Worm (Caenorhabditis elegans) whole organism, midembryonic: ENCODE data around the gene nstp-8.

Source experiments
- T22C8.4 ChIP-seq: fragments of 200-800 bp; sonication (Bioruptor generic); IDR thresholded peaks from 2 replicates; pipeline ENCODE4 v1.3.6; 2022; ENCODE audit warnings: missing genetic modification characterization, missing compliant biosample characterization
- cog-1 ChIP-seq: sonication (generic microtip); optimal IDR thresholded peaks from 2 replicates; lab custom pipeline; 2016; ENCODE audit warnings: missing genetic modification characterization, missing compliant biosample characterization
- flt-1 ChIP-seq: fragments of 200-800 bp; sonication (Bioruptor generic); IDR thresholded peaks from 2 replicates; pipeline ENCODE4 v1.3.6; 2022; ENCODE audit warnings: missing genetic modification characterization, missing compliant biosample characterization
- klf-2 ChIP-seq: fragments of 200-800 bp; sonication (Bioruptor generic); conservative IDR thresholded peaks from 2 replicates; pipeline ENCODE4 v1.3.6; 2022; ENCODE audit warnings: missing genetic modification reagents, missing genetic modification characterization, missing compliant biosample characterization
- med-1 ChIP-seq: sonication (generic microtip); optimal IDR thresholded peaks from 2 replicates; lab custom pipeline; 2017; ENCODE audit warnings: missing genetic modification characterization, mild to moderate bottlenecking, missing compliant biosample characterization, antibody characterized with exemption, missing genetic modification reagents; ENCODE audit not compliant: insufficient read depth
- ref-1 ChIP-seq: fragments of 200-800 bp; sonication (Bioruptor generic); conservative IDR thresholded peaks from 2 replicates; pipeline ENCODE4 v1.3.6; 2022; ENCODE audit warnings: missing genetic modification reagents, missing genetic modification characterization, missing compliant biosample characterization
- tab-1 ChIP-seq: fragments of 200-800 bp; sonication (Bioruptor generic); IDR thresholded peaks from 2 replicates; pipeline ENCODE4 v1.3.6; 2022; ENCODE audit warnings: missing genetic modification characterization, missing compliant biosample characterization
- ztf-23 ChIP-seq: fragments of 200-800 bp; sonication (Bioruptor generic); IDR thresholded peaks from 2 replicates; pipeline ENCODE4 v1.3.6; 2022; ENCODE audit warnings: missing genetic modification reagents, missing genetic modification characterization, missing compliant biosample characterization
- ztf-29 ChIP-seq: fragments of 200-800 bp; sonication (Bioruptor generic); IDR thresholded peaks from 2 replicates; pipeline ENCODE4 v1.3.6; 2022; ENCODE audit warnings: missing genetic modification reagents, missing genetic modification characterization, missing compliant biosample characterization

Gene nstp-8

DNA sequence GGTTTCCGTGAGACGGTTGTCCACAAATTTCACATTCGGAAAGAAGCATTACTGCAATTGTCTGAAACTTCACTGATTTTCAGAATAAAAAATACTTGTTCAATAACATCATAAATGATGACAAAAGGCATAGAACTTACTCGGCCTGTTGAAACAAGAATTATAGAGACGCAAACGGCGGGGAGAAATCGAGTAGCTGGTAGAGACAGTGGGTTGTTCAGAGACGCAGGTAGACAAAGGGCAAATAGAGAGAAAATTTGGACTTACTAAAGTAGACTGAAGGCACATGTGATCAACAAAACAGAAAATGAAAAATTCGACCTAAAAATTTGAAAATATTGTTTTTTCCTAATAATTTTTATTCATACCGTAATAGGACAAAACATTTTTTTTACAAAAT is 44.3 kb downstream of the nstp-8 start, which contains the start of gene nhr-182:
Gene nhr-182 (minus strand): TSS at position 178 of the 400 bp plus-strand sequence.
- TF ChIP-seq klf-2 (GFP tag; lab: Robert Waterston, UW) (no peak), T22C8.4 (GFP tag; lab: Robert Waterston, UW) (no peak), tab-1 (GFP tag; lab: Robert Waterston, UW) (no peak), ztf-29 (GFP tag; lab: Robert Waterston, UW) (no peak), ref-1 (no peak), flt-1 (no peak), med-1 (GFP tag; lab: Kevin White, UChicago) (no peak), cog-1 (tag; lab: Kevin White, UChicago) (no peak), ztf-23 (GFP tag; lab: Robert Waterston, UW) (no peak)

DNA sequence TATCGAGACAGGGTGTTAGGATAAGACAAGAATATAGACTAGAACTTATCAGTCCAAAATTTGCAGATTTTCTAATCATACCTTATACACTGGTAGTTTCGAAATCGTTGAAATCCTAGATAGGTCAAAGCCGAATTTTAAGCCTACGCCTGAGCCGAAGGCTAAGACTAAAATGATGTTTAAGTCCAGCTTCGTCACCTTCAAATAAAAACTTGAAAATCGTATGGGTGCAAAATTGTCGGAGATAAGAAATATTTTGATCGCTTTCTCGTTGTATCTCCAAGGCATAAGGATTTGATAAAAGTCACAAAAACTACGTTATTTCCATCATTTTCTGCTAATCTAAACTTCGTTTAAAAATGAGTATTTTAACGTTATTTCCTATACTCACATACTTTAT is 45.2 kb downstream of the nstp-8 start, which contains the start of gene F41B5.12:
Gene F41B5.12 (plus strand): TSS at position 301 of the 400 bp plus-strand sequence.
- no peak for TF ChIP-seq flt-1
- TF ChIP-seq ref-1: no peak
- TF ChIP-seq tab-1 (GFP tag; lab: Robert Waterston, UW): no peak
- TF ChIP-seq med-1 (GFP tag; lab: Kevin White, UChicago): no peak
- TF ChIP-seq ztf-29 (GFP tag; lab: Robert Waterston, UW): no peak
- no peak for TF ChIP-seq klf-2 (GFP tag; lab: Robert Waterston, UW)
- TF ChIP-seq cog-1 (tag; lab: Kevin White, UChicago): no peak
- TF ChIP-seq ztf-23 (GFP tag; lab: Robert Waterston, UW): no peak
- no peak for TF ChIP-seq T22C8.4 (GFP tag; lab: Robert Waterston, UW)

DNA sequence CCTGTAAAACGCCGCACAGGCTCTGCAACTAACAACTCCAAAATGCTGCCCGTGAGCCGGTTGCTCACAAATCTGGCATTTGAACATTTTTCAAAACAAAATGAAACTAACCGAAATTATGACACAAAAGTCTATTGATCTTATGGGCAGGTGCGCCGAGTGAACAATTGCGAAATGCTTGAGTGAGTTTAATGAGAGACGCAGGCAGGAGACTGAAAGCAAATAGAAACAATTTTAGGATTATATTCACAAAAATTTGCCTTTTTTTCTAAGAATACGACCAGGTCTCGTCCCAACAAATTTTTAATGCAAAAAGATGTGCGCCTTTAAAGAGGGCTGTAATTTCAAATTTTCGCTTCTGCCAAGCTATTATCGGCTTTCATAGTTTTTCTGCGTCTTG is 49.0 kb downstream of the nstp-8 start, which contains the start of gene nhr-183:
Gene nhr-183 (minus strand): TSS at position 180 of the 400 bp plus-strand sequence.
- TF ChIP-seq T22C8.4 (GFP tag; lab: Robert Waterston, UW) (no peak), ztf-29 (GFP tag; lab: Robert Waterston, UW) (no peak), tab-1 (GFP tag; lab: Robert Waterston, UW) (no peak), klf-2 (GFP tag; lab: Robert Waterston, UW) (no peak), flt-1 (no peak), ref-1 (no peak), med-1 (GFP tag; lab: Kevin White, UChicago) (no peak), cog-1 (tag; lab: Kevin White, UChicago) (no peak), ztf-23 (GFP tag; lab: Robert Waterston, UW) (no peak)

DNA sequence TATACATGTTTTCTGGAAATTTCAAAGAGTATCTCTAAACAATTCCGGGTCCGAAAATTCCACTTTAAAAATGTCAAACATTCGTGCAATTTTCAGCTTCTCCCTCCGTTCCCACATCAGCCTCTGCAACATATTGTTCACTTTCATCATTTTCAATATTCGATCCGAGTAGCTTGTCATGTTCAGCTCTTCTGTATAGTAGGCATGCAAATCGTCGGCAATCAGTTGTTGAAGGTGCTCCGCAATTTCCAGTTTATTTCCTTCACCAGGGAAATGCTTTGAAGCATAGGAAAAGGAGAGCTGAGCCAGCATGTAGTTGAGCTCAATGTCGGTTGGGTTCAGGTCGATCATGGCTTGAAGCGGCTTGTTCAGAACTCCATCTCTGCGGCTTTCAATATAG is 49.5 kb downstream of the nstp-8 start:
- TF ChIP-seq ref-1 (no peak), klf-2 (GFP tag; lab: Robert Waterston, UW) (no peak), ztf-23 (GFP tag; lab: Robert Waterston, UW) (no peak), ztf-29 (GFP tag; lab: Robert Waterston, UW) (no peak), flt-1 (no peak), cog-1 (tag; lab: Kevin White, UChicago) (no peak)

DNA sequence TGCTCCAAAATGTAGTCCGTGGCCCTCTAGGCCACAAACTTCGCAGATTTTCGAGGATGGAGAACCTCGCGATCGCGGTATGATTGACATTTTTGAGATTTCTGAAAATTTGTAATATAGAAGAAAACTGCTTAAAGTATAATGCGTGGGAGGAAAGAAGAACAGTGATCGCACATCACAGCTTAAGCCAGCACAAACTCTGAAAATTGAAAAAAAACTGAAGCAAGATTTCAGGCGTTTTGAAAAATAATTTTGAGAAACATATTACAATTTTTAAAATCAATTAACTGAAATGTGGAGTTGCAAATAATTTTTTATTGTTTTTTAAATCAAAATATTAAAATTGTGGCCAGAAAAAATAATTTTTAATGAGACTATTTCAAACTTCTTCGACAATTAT is 51.5 kb downstream of the nstp-8 start, which contains the start of gene nhr-275:
Gene nhr-275 (minus strand): TSS at position 101 of the 400 bp plus-strand sequence.
- no peak for TF ChIP-seq cog-1 (tag; lab: Kevin White, UChicago)
- TF ChIP-seq T22C8.4 (GFP tag; lab: Robert Waterston, UW): no peak
- TF ChIP-seq klf-2 (GFP tag; lab: Robert Waterston, UW): no peak
- no peak for TF ChIP-seq tab-1 (GFP tag; lab: Robert Waterston, UW)
- no peak for TF ChIP-seq med-1 (GFP tag; lab: Kevin White, UChicago)
- TF ChIP-seq ztf-23 (GFP tag; lab: Robert Waterston, UW): no peak
- no peak for TF ChIP-seq ref-1
- no peak for TF ChIP-seq ztf-29 (GFP tag; lab: Robert Waterston, UW)
